Fruit fly (Drosophila melanogaster): Measurements from ENCODE around the gene LManI.
A peak's percentile ranks its signal among the peaks of the same experiment; 100 is the strongest.

LManI gene

dm6 chr2L:10468388-10468787 is 11.3 kb upstream of the LManI start (continued):
- TF ChIP-seq Opbp (GFP tag; IDR thresholded peaks at IDR 0.05; ENCODE audit: partially characterized antibody) (no peak), Blimp-1 (GFP tag; optimal IDR thresholded peaks at IDR 0.05) (peak; percentile 59), crp (GFP tag; optimal IDR thresholded peaks at IDR 0.05) (no peak), CG4360 (GFP tag; IDR thresholded peaks at IDR 0.05) (no peak), CG6854 (GFP tag; optimal IDR thresholded peaks at IDR 0.05) (no peak), CG14860 (GFP tag; IDR thresholded peaks at IDR 0.05; ENCODE audit: partially characterized antibody) (no peak), gsb-n (tag; optimal IDR thresholded peaks at IDR 0.05) (peak; percentile 23), trem (tag; optimal IDR thresholded peaks at IDR 0.05) (peak; percentile 16), CG17385 (GFP tag; optimal IDR thresholded peaks at IDR 0.05) (peak; percentile 48), Dp (GFP tag; optimal IDR thresholded peaks at IDR 0.05) (no peak), CG13424 (tag; optimal IDR thresholded peaks at IDR 0.05) (peak; percentile 67), ac (GFP tag; optimal IDR thresholded peaks at IDR 0.05) (no peak), CG8359 (GFP tag; optimal IDR thresholded peaks at IDR 0.05; ENCODE audit: borderline replicate concordance) (no peak), ind (GFP tag; optimal IDR thresholded peaks at IDR 0.05) (peak; percentile 65), CG6683 (GFP tag; optimal IDR thresholded peaks at IDR 0.05) (no peak), CG2129 (GFP tag; IDR thresholded peaks at IDR 0.05; ENCODE audit: partially characterized antibody) (no peak), CG43689 (GFP tag; IDR thresholded peaks at IDR 0.05) (peak; percentile 32; the same call in 1 of the 2 replicates), bsh (GFP tag; optimal IDR thresholded peaks at IDR 0.05) (peak in 1 of 2 experiments; percentile 68), CG10366 (GFP tag; IDR thresholded peaks at IDR 0.05) (peak; percentile 40), Meics (GFP tag; optimal IDR thresholded peaks at IDR 0.05) (peak; percentile 62), CG9817 (tag; optimal IDR thresholded peaks at IDR 0.05) (peak; percentile 64), org-1 (GFP tag; optimal IDR thresholded peaks at IDR 0.05) (peak; percentile 20), sqz (GFP tag; optimal IDR thresholded peaks at IDR 0.05) (peak; percentile 1), BEAF-32 (GFP tag; optimal IDR thresholded peaks at IDR 0.05) (no peak), ftz-f1 (GFP tag; optimal IDR thresholded peaks at IDR 0.05) (no peak), CG7745 (tag; optimal IDR thresholded peaks at IDR 0.05) (no peak), grau (tag; optimal IDR thresholded peaks at IDR 0.05) (peak; percentile 61), MTF-1 (GFP tag; optimal IDR thresholded peaks at IDR 0.05; ENCODE audit: borderline replicate concordance) (no peak), unpg (GFP tag; optimal IDR thresholded peaks at IDR 0.05) (peak; percentile 65), CG31365 (tag; optimal IDR thresholded peaks at IDR 0.05) (no peak), CG4820 (GFP tag; optimal IDR thresholded peaks at IDR 0.05) (peak; percentile 44), prd (optimal IDR thresholded peaks at IDR 0.05) (no peak), prd (GFP tag; IDR thresholded peaks at IDR 0.05) (peak; percentile 63; the same call in 2 of the 3 replicates), toy (GFP tag; IDR thresholded peaks at IDR 0.05) (0 out of 2 replicates have a peak, but pooled peaks have one; percentile 14), pan (optimal IDR thresholded peaks at IDR 0.05) (no peak), pan (GFP tag; optimal IDR thresholded peaks at IDR 0.05 in 1 of 2, IDR thresholded peaks at IDR 0.05 in 1 of 2) (peak in 1 of 2 experiments; percentile 71), Dfd (GFP tag; optimal IDR thresholded peaks at IDR 0.05) (no peak), onecut (GFP tag; IDR thresholded peaks at IDR 0.05) (peak; percentile 38; the same call in 1 of the 2 replicates), CG9727 (GFP tag; optimal IDR thresholded peaks at IDR 0.05) (peak; percentile 26), CG13296 (GFP tag; optimal IDR thresholded peaks at IDR 0.05) (peak; percentile 52), CG2120 (GFP tag; optimal IDR thresholded peaks at IDR 0.05) (peak; percentile 43), corto (GFP tag; optimal IDR thresholded peaks at IDR 0.05) (no peak), D19A (tag; optimal IDR thresholded peaks at IDR 0.05) (peak; percentile 47), tgo (GFP tag; IDR thresholded peaks at IDR 0.05) (peak; percentile 72; the same call in 2 of the 3 replicates), klu (GFP tag; IDR thresholded peaks at IDR 0.05) (no peak), CG34422 (GFP tag; IDR thresholded peaks at IDR 0.05) (peak; percentile 73; the same call in 2 of the 3 replicates), CG11695 (GFP tag; IDR thresholded peaks at IDR 0.05) (peak; percentile 41; the same call in 1 of the 3 replicates), Mrtf (GFP tag; IDR thresholded peaks at IDR 0.05) (peak; percentile 70), MBD-R2 (GFP tag; IDR thresholded peaks at IDR 0.05) (no peak), Lhr (GFP tag; optimal IDR thresholded peaks at IDR 0.05) (no peak)

Measured in whole organism, embryonic.